Worm (Caenorhabditis elegans) whole organism, late embryonic: Measurements from ENCODE around the gene grd-11.

ENCODE experiments used
- C08G9.2 ChIP-seq: sonication (generic microtip); optimal IDR thresholded peaks from 2 replicates; lab custom pipeline; 2016; ENCODE audit warnings: mild to moderate bottlenecking, missing genetic modification characterization, moderate library complexity, missing compliant biosample characterization
- C38D4.7 ChIP-seq: fragments of 200-800 bp; sonication (Bioruptor generic); optimal IDR thresholded peaks from 2 replicates; lab custom pipeline; 2018; ENCODE audit warnings: mild to moderate bottlenecking, missing genetic modification characterization, moderate library complexity, missing compliant biosample characterization
- F13H6.1 ChIP-seq: sonication (generic microtip); optimal IDR thresholded peaks from 2 replicates; lab custom pipeline; 2016; ENCODE audit warnings: missing genetic modification characterization, missing compliant biosample characterization
- K09A11.1 ChIP-seq: sonication (generic microtip); optimal IDR thresholded peaks from 2 replicates; lab custom pipeline; 2017; ENCODE audit warnings: antibody characterized with exemption, mild to moderate bottlenecking, missing genetic modification characterization, missing compliant biosample characterization; ENCODE audit not compliant: insufficient read depth
- ama-1 ChIP-seq: fragments of 150-350 bp; optimal IDR thresholded peaks from 2 replicates; lab custom pipeline; 2014
- ceh-18 ChIP-seq: sonication (generic microtip); optimal IDR thresholded peaks from 2 replicates; lab custom pipeline; 2016; ENCODE audit warnings: missing genetic modification characterization, missing compliant biosample characterization
- ceh-19 ChIP-seq: fragments of 200-800 bp; sonication (Bioruptor generic); optimal IDR thresholded peaks from 2 replicates; lab custom pipeline; 2018; ENCODE audit warnings: mild to moderate bottlenecking, missing genetic modification characterization, missing compliant biosample characterization
- ceh-2 ChIP-seq: sonication (generic microtip); optimal IDR thresholded peaks from 2 replicates; lab custom pipeline; 2016; ENCODE audit warnings: missing genotype, missing genetic modification characterization, missing compliant biosample characterization
- ceh-22 ChIP-seq: sonication (generic microtip); optimal IDR thresholded peaks from 2 replicates; lab custom pipeline; 2017; ENCODE audit warnings: missing biosample characterization, missing genetic modification characterization
- ceh-24 ChIP-seq: sonication (generic microtip); optimal IDR thresholded peaks from 2 replicates; lab custom pipeline; 2016; ENCODE audit warnings: mild to moderate bottlenecking, missing genetic modification characterization, missing compliant biosample characterization
- ceh-30 ChIP-seq: fragments of 150-350 bp; optimal IDR thresholded peaks from 2 replicates; lab custom pipeline; 2014; ENCODE audit warnings: missing biosample characterization, missing genetic modification characterization
- ceh-31 ChIP-seq: sonication (generic microtip); optimal IDR thresholded peaks from 2 replicates; lab custom pipeline; 2016; ENCODE audit warnings: missing genetic modification characterization, missing compliant biosample characterization
- ceh-48 ChIP-seq: sonication (generic microtip); optimal IDR thresholded peaks from 2 replicates; lab custom pipeline; 2016; ENCODE audit warnings: missing genetic modification characterization, inconsistent platforms, missing compliant biosample characterization
- dmd-4 ChIP-seq: sonication (generic microtip); optimal IDR thresholded peaks from 2 replicates; lab custom pipeline; 2016; ENCODE audit warnings: borderline replicate concordance, missing genetic modification characterization, missing compliant biosample characterization
- dve-1 ChIP-seq: sonication (generic microtip); optimal IDR thresholded peaks from 2 replicates; lab custom pipeline; 2017; ENCODE audit warnings: antibody characterized with exemption, mild to moderate bottlenecking, missing genetic modification characterization, missing compliant biosample characterization
- elt-2 ChIP-seq: sonication (generic microtip); optimal IDR thresholded peaks from 2 replicates; lab custom pipeline; 2016; ENCODE audit warnings: missing genetic modification reagents, missing genetic modification characterization, missing compliant biosample characterization
- fkh-10 ChIP-seq: fragments of 150-350 bp; optimal IDR thresholded peaks from 2 replicates; lab custom pipeline; 2014; ENCODE audit warnings: missing biosample characterization, missing genetic modification reagents, missing genetic modification characterization
- hlh-30 ChIP-seq: sonication (generic microtip); optimal IDR thresholded peaks from 2 replicates; lab custom pipeline; 2017; ENCODE audit warnings: antibody characterized with exemption, missing genetic modification characterization, missing compliant biosample characterization; ENCODE audit not compliant: insufficient read depth
- hlh-8 ChIP-seq: sonication (generic microtip); optimal IDR thresholded peaks from 2 replicates; lab custom pipeline; 2016; ENCODE audit warnings: missing genotype, missing genetic modification characterization, missing compliant biosample characterization
- madf-2 ChIP-seq: sonication (generic microtip); optimal IDR thresholded peaks from 2 replicates; lab custom pipeline; 2017; ENCODE audit warnings: missing genetic modification characterization, missing compliant biosample characterization
- mec-3 ChIP-seq: sonication (generic microtip); optimal IDR thresholded peaks from 2 replicates; lab custom pipeline; 2016; ENCODE audit warnings: borderline replicate concordance, missing genetic modification characterization, missing compliant biosample characterization
- nfya-1 ChIP-seq: sonication (generic microtip); optimal IDR thresholded peaks from 2 replicates; lab custom pipeline; 2017; ENCODE audit warnings: missing genetic modification characterization, mild to moderate bottlenecking, missing compliant biosample characterization, antibody characterized with exemption, moderate library complexity
- nhr-11 ChIP-seq: fragments of 150-350 bp; optimal IDR thresholded peaks from 2 replicates; lab custom pipeline; 2014; ENCODE audit warnings: missing biosample characterization, missing genetic modification characterization
- odd-2 ChIP-seq: sonication (generic microtip); optimal IDR thresholded peaks from 2 replicates; lab custom pipeline; 2017; ENCODE audit warnings: antibody characterized with exemption, mild to moderate bottlenecking, missing genetic modification characterization, missing compliant biosample characterization
- pag-3 ChIP-seq: sonication (generic microtip); optimal IDR thresholded peaks from 2 replicates; lab custom pipeline; 2016; ENCODE audit warnings: missing compliant biosample characterization, missing genetic modification characterization, borderline replicate concordance
- pha-2 ChIP-seq: sonication (generic microtip); optimal IDR thresholded peaks from 2 replicates; lab custom pipeline; 2017; ENCODE audit warnings: mild to moderate bottlenecking, missing genetic modification characterization, missing compliant biosample characterization
- pha-4 ChIP-seq: fragments of 150-350 bp; optimal IDR thresholded peaks from 2 replicates; lab custom pipeline; 2018; ENCODE audit warnings: missing biosample characterization, missing genetic modification reagents, missing genetic modification characterization
- pros-1 ChIP-seq: fragments of 150-350 bp; optimal IDR thresholded peaks from 2 replicates; lab custom pipeline; 2014; ENCODE audit warnings: missing biosample characterization, missing genetic modification reagents, missing genetic modification characterization
- ref-2 ChIP-seq: sonication (generic microtip); optimal IDR thresholded peaks from 2 replicates; lab custom pipeline; 2016; ENCODE audit warnings: missing genetic modification characterization, missing compliant biosample characterization
- sdc-2 ChIP-seq: sonication (generic microtip); optimal IDR thresholded peaks from 2 replicates; lab custom pipeline; 2016; ENCODE audit warnings: missing genotype, missing genetic modification characterization, missing compliant biosample characterization
- sox-4 ChIP-seq: sonication (generic microtip); optimal IDR thresholded peaks from 2 replicates; lab custom pipeline; 2017; ENCODE audit warnings: mild to moderate bottlenecking, missing genetic modification characterization, inconsistent platforms, missing compliant biosample characterization
- tbx-2 ChIP-seq: sonication (generic microtip); optimal IDR thresholded peaks from 2 replicates; lab custom pipeline; 2016; ENCODE audit warnings: missing genetic modification characterization, missing compliant biosample characterization
- tbx-7 ChIP-seq: sonication (generic microtip); optimal IDR thresholded peaks from 2 replicates; lab custom pipeline; 2016; ENCODE audit warnings: missing genotype, missing genetic modification characterization, missing compliant biosample characterization
- unc-3 ChIP-seq, 2 experiments: fragments of 200-800 bp in 1 of 2; sonication (Bioruptor generic) in 1 of 2; sonication (generic microtip) in 1 of 2; conservative IDR thresholded peaks in 1 of 2; optimal IDR thresholded peaks in 1 of 2; 2 replicates each; pipeline versions ENCODE4 v1.3.6 to Lab custom; 2016 to 2022; ENCODE audit warnings: missing compliant biosample characterization in 2 of 2, missing genetic modification characterization in 2 of 2, missing genetic modification reagents in 1 of 2
- unc-42 ChIP-seq: sonication (generic microtip); optimal IDR thresholded peaks from 2 replicates; lab custom pipeline; 2016; ENCODE audit warnings: missing genotype, missing genetic modification characterization, missing compliant biosample characterization
- unc-55 ChIP-seq: sonication (generic microtip); optimal IDR thresholded peaks from 2 replicates; lab custom pipeline; 2017; ENCODE audit warnings: missing biosample characterization, missing genetic modification reagents, missing genetic modification characterization
- ztf-16 ChIP-seq: sonication (generic microtip); optimal IDR thresholded peaks from 2 replicates; lab custom pipeline; 2017; ENCODE audit warnings: missing genetic modification characterization, missing compliant biosample characterization

Gene grd-11

ce11 chrV:20376070-20376469, 19.5 kb downstream of the grd-11 start:
- TF ChIP-seq mec-3 (tag; lab: Kevin White, UChicago) (no peak), pros-1 (tag; lab: Kevin White, UChicago) (no peak), ceh-30 (no peak), ceh-22 (tag; lab: Kevin White, UChicago) (no peak), ref-2 (no peak), ceh-19 (no peak)

DNA sequence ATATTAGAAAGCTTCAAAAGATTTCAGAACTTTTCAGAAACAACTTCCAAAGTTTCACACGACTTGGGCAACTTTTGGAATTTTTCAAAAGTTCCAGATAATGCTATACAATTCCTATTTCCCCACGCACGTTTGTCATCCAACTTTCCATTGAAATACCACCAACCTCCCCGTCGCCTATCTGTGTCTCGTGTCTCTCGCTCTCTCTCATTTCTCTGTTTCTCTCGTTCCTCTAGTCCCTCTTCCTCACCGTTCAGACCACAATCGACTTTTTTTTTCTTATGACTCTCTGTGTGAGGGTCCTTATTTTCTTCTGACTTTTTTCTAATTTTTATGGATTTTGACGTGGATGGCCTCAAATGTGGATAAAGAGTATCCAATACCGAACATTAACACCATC, 23.7 kb downstream of the grd-11 start, which contains the start of gene K02E2.6:
K02E2.6 (plus strand) TSS at position 242 of the 400 bp plus-strand sequence.
- TF ChIP-seq unc-3 (GFP tag; conservative IDR thresholded peaks at IDR 0.05; lab: Robert Waterston, UW): no peak
- no peak for TF ChIP-seq unc-3 (tag; optimal IDR thresholded peaks at IDR 0.05; lab: Kevin White, UChicago)
- no peak for TF ChIP-seq sdc-2
- peak; percentile 13 for TF ChIP-seq ceh-31 (tag; lab: Kevin White, UChicago)
- peak; percentile 48 for TF ChIP-seq ceh-48 (tag; lab: Kevin White, UChicago)
- peak; percentile 63 for TF ChIP-seq hlh-30 (tag; lab: Kevin White, UChicago)
- peak; percentile 23 for TF ChIP-seq nfya-1
- TF ChIP-seq, all 69 proteins: peak for 4

- peak; percentile 1 for TF ChIP-seq tbx-2 (tag; lab: Kevin White, UChicago)
- TF ChIP-seq ceh-18 (tag; lab: Kevin White, UChicago): peak; percentile 29
- TF ChIP-seq K09A11.1: no peak
- no peak for TF ChIP-seq odd-2 (tag; lab: Kevin White, UChicago)
- TF ChIP-seq C38D4.7 (GFP tag; lab: Kevin White, UChicago): no peak
- TF ChIP-seq sox-4 (tag; lab: Kevin White, UChicago): no peak
- TF ChIP-seq fkh-10 (GFP tag; lab: Kevin White, UChicago): no peak
- peak; percentile 64 for TF ChIP-seq nfya-1
- no peak for TF ChIP-seq tbx-7
- TF ChIP-seq dmd-4 (tag; lab: Kevin White, UChicago): no peak
- TF ChIP-seq F13H6.1 (tag; lab: Kevin White, UChicago): no peak
- TF ChIP-seq C08G9.2 (tag; lab: Kevin White, UChicago): peak; percentile 9
- peak; percentile 59 for TF ChIP-seq ref-2
- no peak for TF ChIP-seq ceh-24
- no peak for TF ChIP-seq elt-2 (tag; lab: Kevin White, UChicago)
- TF ChIP-seq ceh-19: no peak
- peak; percentile 16 for TF ChIP-seq hlh-8 (tag; lab: Kevin White, UChicago)
- TF ChIP-seq nhr-11: no peak
- no peak for TF ChIP-seq unc-3 (GFP tag; conservative IDR thresholded peaks at IDR 0.05; lab: Robert Waterston, UW)
- no peak for TF ChIP-seq unc-3 (tag; optimal IDR thresholded peaks at IDR 0.05; lab: Kevin White, UChicago)
- peak; percentile 86 for TF ChIP-seq hlh-30 (tag; lab: Kevin White, UChicago)
- TF ChIP-seq madf-2 (tag; lab: Kevin White, UChicago): no peak
- TF ChIP-seq pag-3 (tag; lab: Kevin White, UChicago): no peak
- peak; percentile 1 for TF ChIP-seq dve-1 (tag; lab: Kevin White, UChicago)
- TF ChIP-seq ceh-31 (tag; lab: Kevin White, UChicago): peak; percentile 69
- TF ChIP-seq mec-3 (tag; lab: Kevin White, UChicago): no peak
- peak; percentile 11 for TF ChIP-seq ceh-2 (tag; lab: Kevin White, UChicago)
- TF ChIP-seq unc-42 (tag; lab: Kevin White, UChicago): peak; percentile 49
Observed at ce11 chrV:20383065-20383609, 26.6 kb downstream of the grd-11 start, which contains the start of gene K02E2.11. K02E2.11 (plus strand) TSS chrV:20383315.

DNA sequence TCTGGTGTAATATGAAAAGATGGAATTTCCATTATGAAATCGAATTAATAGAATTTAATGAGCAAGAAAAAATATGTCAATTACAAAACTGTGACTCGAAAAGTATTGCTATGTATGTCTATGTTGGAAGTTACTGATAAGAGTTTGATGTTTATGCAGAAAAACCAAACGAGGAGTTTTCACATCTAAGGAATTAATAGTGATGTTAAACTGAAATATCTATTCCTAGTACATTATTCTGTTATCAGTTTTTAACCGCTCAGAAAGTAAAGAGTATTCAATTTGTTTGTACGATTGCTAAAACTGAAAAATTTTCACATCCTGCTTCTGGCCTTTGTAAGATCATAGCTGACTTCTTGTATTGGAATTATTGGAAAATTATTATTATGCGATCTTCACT, 30.4 kb downstream of the grd-11 start, which contains the start of gene K02E2.7:
K02E2.7 (minus strand) TSS at position 101 of the 400 bp plus-strand sequence.
- TF ChIP-seq ama-1 (lab: Kevin White, UChicago) (no peak), dve-1 (tag; lab: Kevin White, UChicago) (no peak), pha-4 (tag; lab: Kevin White, UChicago) (no peak), ztf-16 (tag; lab: Kevin White, UChicago) (no peak), pha-2 (tag; lab: Kevin White, UChicago) (no peak), madf-2 (tag; lab: Kevin White, UChicago) (no peak), unc-55 (GFP tag; lab: Kevin White, UChicago) (no peak)
